Worm (Caenorhabditis elegans): ENCODE results near the gene ssup-72.
A peak's percentile ranks its signal among the peaks of the same experiment; 100 is the strongest.

The ssup-72 gene

ce11 chrII:6820278-6820971, 44.0 kb downstream of the ssup-72 start:
- TF ChIP-seq ceh-6 (GFP tag; optimal IDR thresholded peaks at IDR 0.05) (no peak), ceh-2 (tag; optimal IDR thresholded peaks at IDR 0.05) (no peak), odd-2 (tag; optimal IDR thresholded peaks at IDR 0.05) (no peak), hlh-8 (tag; optimal IDR thresholded peaks at IDR 0.05) (no peak), dve-1 (tag; optimal IDR thresholded peaks at IDR 0.05) (no peak), pag-3 (tag; optimal IDR thresholded peaks at IDR 0.05; ENCODE audit: borderline replicate concordance) (no peak), hlh-13 (GFP tag; optimal IDR thresholded peaks at IDR 0.05) (no peak), ztf-16 (tag; optimal IDR thresholded peaks at IDR 0.05) (no peak), che-1 (tag; optimal IDR thresholded peaks at IDR 0.05) (no peak), hlh-6 (tag; optimal IDR thresholded peaks at IDR 0.05) (no peak), ama-1 (optimal IDR thresholded peaks at IDR 0.05) (no peak), unc-3 (GFP tag; conservative IDR thresholded peaks at IDR 0.05) (no peak), unc-3 (tag; optimal IDR thresholded peaks at IDR 0.05) (no peak), nhr-232 (tag; optimal IDR thresholded peaks at IDR 0.05) (no peak)

ce11 chrII:6821118-6821517, 44.7 kb downstream of the ssup-72 start:
- no peak for TF ChIP-seq pqm-1 (tag; optimal IDR thresholded peaks at IDR 0.05)
- TF ChIP-seq unc-3 (GFP tag; conservative IDR thresholded peaks at IDR 0.05) = no peak
- TF ChIP-seq unc-3 (tag; optimal IDR thresholded peaks at IDR 0.05) = no peak
- peak; percentile 29 for TF ChIP-seq unc-55 (GFP tag; optimal IDR thresholded peaks at IDR 0.05)
- no peak for TF ChIP-seq lin-11 (tag; optimal IDR thresholded peaks at IDR 0.05)

ce11 chrII:6821832-6822231, 45.4 kb downstream of the ssup-72 start:
- TF ChIP-seq ceh-9 (tag; optimal IDR thresholded peaks at IDR 0.05) (no peak), pqm-1 (tag; optimal IDR thresholded peaks at IDR 0.05) (no peak), pros-1 (tag; optimal IDR thresholded peaks at IDR 0.05) (no peak), unc-55 (GFP tag; optimal IDR thresholded peaks at IDR 0.05) (no peak), unc-42 (tag; optimal IDR thresholded peaks at IDR 0.05) (peak; percentile 54), ceh-18 (tag; optimal IDR thresholded peaks at IDR 0.05) (no peak), elt-2 (tag; optimal IDR thresholded peaks at IDR 0.05) (peak; percentile 86), dmd-4 (tag; optimal IDR thresholded peaks at IDR 0.05; ENCODE audit: borderline replicate concordance) (no peak)

ce11 chrII:6822347-6822746, 45.9 kb downstream of the ssup-72 start:
- TF ChIP-seq unc-42 (tag; optimal IDR thresholded peaks at IDR 0.05) (no peak), ceh-9 (tag; optimal IDR thresholded peaks at IDR 0.05) (no peak), ama-1 (optimal IDR thresholded peaks at IDR 0.05) (no peak), elt-2 (tag; optimal IDR thresholded peaks at IDR 0.05) (peak; percentile 39), nfya-1 (tag; optimal IDR thresholded peaks at IDR 0.05) (peak; percentile 57), K02D7.2 (tag; optimal IDR thresholded peaks at IDR 0.05) (no peak), pat-9 (tag; optimal IDR thresholded peaks at IDR 0.05) (no peak), C38D4.7 (GFP tag; optimal IDR thresholded peaks at IDR 0.05) (no peak), ceh-18 (tag; optimal IDR thresholded peaks at IDR 0.05) (peak; percentile 68), hlh-30 (tag; optimal IDR thresholded peaks at IDR 0.05; ENCODE audit: insufficient read depth) (no peak), hlh-8 (tag; optimal IDR thresholded peaks at IDR 0.05) (no peak), unc-55 (GFP tag; optimal IDR thresholded peaks at IDR 0.05) (peak; percentile 93), pros-1 (tag; optimal IDR thresholded peaks at IDR 0.05) (no peak), rnt-1 (tag; optimal IDR thresholded peaks at IDR 0.05) (peak; percentile 81)

- peak; percentile 69 for TF ChIP-seq hlh-8 (tag; optimal IDR thresholded peaks at IDR 0.05)
- TF ChIP-seq rnt-1 (tag; optimal IDR thresholded peaks at IDR 0.05) = peak; percentile 25
- no peak for TF ChIP-seq ttx-3 (tag; optimal IDR thresholded peaks at IDR 0.05)
- TF ChIP-seq tbx-2 (tag; optimal IDR thresholded peaks at IDR 0.05) = peak; percentile 25
- no peak for TF ChIP-seq che-1 (tag; optimal IDR thresholded peaks at IDR 0.05)
- peak; percentile 40 for TF ChIP-seq ceh-18 (tag; optimal IDR thresholded peaks at IDR 0.05)
- no peak for TF ChIP-seq pha-4 (tag; optimal IDR thresholded peaks at IDR 0.05)
- peak; percentile 99 for TF ChIP-seq unc-55 (GFP tag; optimal IDR thresholded peaks at IDR 0.05)
These were observed 46.8 kb downstream of the ssup-72 start for ce11 chrII:6823233-6823632.
